Worm (Caenorhabditis elegans) whole organism, L1 larva: ENCODE measurements around the gene T05C1.1.

Experiments
- isw-1 ChIP-seq: fragments of 200-800 bp; sonication (Bioruptor generic); IDR thresholded peaks from 2 replicates; pipeline ENCODE4 v1.3.6; 2022; ENCODE audit warnings: missing genetic modification characterization, missing compliant biosample characterization
- nhr-85 ChIP-seq: sonication (generic microtip); peaks from one replicate; lab custom pipeline; 2016; ENCODE audit warnings: missing genetic modification characterization, inconsistent platforms, missing compliant biosample characterization

T05C1.1 gene

DNA sequence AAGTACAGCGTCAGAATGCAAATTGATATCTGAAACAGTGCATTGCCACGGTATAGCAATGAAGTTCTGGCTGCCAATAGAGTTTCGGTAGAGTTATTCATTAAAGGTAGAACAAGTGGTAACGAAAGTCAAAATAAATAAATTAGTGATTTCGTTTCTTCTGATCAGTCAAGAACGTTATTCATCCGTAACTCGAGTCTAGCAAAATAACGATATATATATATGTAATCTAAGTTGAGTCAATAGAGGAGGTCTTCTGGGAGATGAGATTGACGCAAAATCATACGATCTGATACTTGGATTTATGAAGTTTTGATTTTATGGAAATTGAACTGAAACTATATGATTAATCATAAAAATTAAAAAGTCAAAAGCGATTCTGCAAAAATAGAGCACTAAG, 49.4 kb downstream of the T05C1.1 start, which contains the start of gene sra-35:
Gene sra-35, minus strand, starts transcription at position 101 of the 400 bp plus-strand sequence.
- TF ChIP-seq nhr-85 (tag; lab: Kevin White, UChicago) (peak; percentile 21), isw-1 (GFP tag; lab: Robert Waterston, UW) (no peak)
- TF ChIP-seq, all 84 proteins: peak for 1
